Worm (Caenorhabditis elegans): ENCODE data around the gene rad-50.

ce11 chrV:12199474-12199873 lies 46.0 kb upstream of the rad-50 start:
- TF ChIP-seq ref-1 (GFP tag; conservative IDR thresholded peaks at IDR 0.05): no peak
- no peak for TF ChIP-seq flt-1 (GFP tag; IDR thresholded peaks at IDR 0.05)
- TF ChIP-seq ztf-23 (GFP tag; IDR thresholded peaks at IDR 0.05): no peak
- TF ChIP-seq tab-1 (GFP tag; IDR thresholded peaks at IDR 0.05): no peak
- no peak for TF ChIP-seq med-1 (GFP tag; optimal IDR thresholded peaks at IDR 0.05; ENCODE audit: insufficient read depth)
- no peak for TF ChIP-seq klf-2 (GFP tag; conservative IDR thresholded peaks at IDR 0.05)
- no peak for TF ChIP-seq cog-1 (tag; optimal IDR thresholded peaks at IDR 0.05)
